Fruit fly (Drosophila melanogaster) whole organism, pupa: ENCODE results near the gene Bace.

Source experiments
- CG13204 ChIP-seq: fragments of 200-800 bp; sonication (Bioruptor generic); optimal IDR thresholded peaks from 2 replicates; lab custom pipeline; 2018; ENCODE audit warnings: missing biosample characterization, mild to moderate bottlenecking, missing genetic modification characterization, moderate library complexity
- CG14655 ChIP-seq: fragments of 200-800 bp; sonication (Bioruptor generic); optimal IDR thresholded peaks from 3 replicates; lab custom pipeline; 2017; ENCODE audit warnings: mild to moderate bottlenecking, missing biosample characterization, missing genetic modification reagents, missing genetic modification characterization
- CG15710 ChIP-seq: fragments of 200-800 bp; sonication (Bioruptor generic); optimal IDR thresholded peaks from 2 replicates; lab custom pipeline; 2018; ENCODE audit warnings: missing biosample characterization, mild to moderate bottlenecking, missing genetic modification characterization, moderate library complexity
- CG17806 ChIP-seq: fragments of 200-800 bp; sonication (Bioruptor generic); optimal IDR thresholded peaks from 2 replicates; lab custom pipeline; 2018; ENCODE audit warnings: missing biosample characterization, mild to moderate bottlenecking, missing genetic modification characterization, moderate library complexity
- CG32121 ChIP-seq: fragments of 200-800 bp; sonication (Bioruptor generic); IDR thresholded peaks from 2 replicates; pipeline ENCODE4 v1.3.6; 2022; ENCODE audit warnings: missing biosample characterization, missing genetic modification characterization
- CG34367 ChIP-seq: fragments of 200-800 bp; sonication (Bioruptor generic); optimal IDR thresholded peaks from 2 replicates; lab custom pipeline; 2018; ENCODE audit warnings: missing biosample characterization, mild to moderate bottlenecking, missing genetic modification characterization
- CG4496 ChIP-seq: fragments of 200-800 bp; sonication (Bioruptor generic); IDR thresholded peaks from 3 replicates; pipeline ENCODE4 v1.3.6; 2022; ENCODE audit warnings: missing biosample characterization, missing genetic modification characterization
- CG8159 ChIP-seq: fragments of 200-800 bp; sonication (Bioruptor generic); optimal IDR thresholded peaks from 3 replicates; lab custom pipeline; 2018; ENCODE audit warnings: missing biosample characterization, mild to moderate bottlenecking, missing genetic modification characterization, moderate library complexity
- CG8301 ChIP-seq: fragments of 200-800 bp; sonication (Bioruptor generic); optimal IDR thresholded peaks from 2 replicates; lab custom pipeline; 2018; ENCODE audit warnings: missing biosample characterization, mild to moderate bottlenecking, missing genetic modification characterization
- D1 ChIP-seq: fragments of 200-800 bp; sonication (Bioruptor generic); optimal IDR thresholded peaks from 2 replicates; lab custom pipeline; 2018; ENCODE audit warnings: missing biosample characterization, mild to moderate bottlenecking, missing genetic modification characterization, moderate library complexity
- EcR ChIP-seq: fragments of 200-800 bp; sonication (Bioruptor generic); optimal IDR thresholded peaks from 3 replicates; lab custom pipeline; 2019; ENCODE audit warnings: missing biosample characterization, missing genetic modification characterization, mild to moderate bottlenecking, moderate library complexity, missing genetic modification reagents
- Ets98B ChIP-seq: fragments of 200-800 bp; sonication (Bioruptor generic); IDR thresholded peaks from 2 replicates; pipeline ENCODE4 v1.3.6; 2022; ENCODE audit warnings: missing biosample characterization, missing genetic modification characterization
- Pif1A ChIP-seq: fragments of 200-800 bp; sonication (Bioruptor generic); optimal IDR thresholded peaks from 3 replicates; lab custom pipeline; 2016; ENCODE audit warnings: missing biosample characterization, missing genetic modification characterization
- rn ChIP-seq: fragments of 200-800 bp; sonication (Bioruptor generic); IDR thresholded peaks from 2 replicates; pipeline ENCODE4 v1.3.6; 2022; ENCODE audit warnings: missing biosample characterization, missing genetic modification characterization

DNA sequence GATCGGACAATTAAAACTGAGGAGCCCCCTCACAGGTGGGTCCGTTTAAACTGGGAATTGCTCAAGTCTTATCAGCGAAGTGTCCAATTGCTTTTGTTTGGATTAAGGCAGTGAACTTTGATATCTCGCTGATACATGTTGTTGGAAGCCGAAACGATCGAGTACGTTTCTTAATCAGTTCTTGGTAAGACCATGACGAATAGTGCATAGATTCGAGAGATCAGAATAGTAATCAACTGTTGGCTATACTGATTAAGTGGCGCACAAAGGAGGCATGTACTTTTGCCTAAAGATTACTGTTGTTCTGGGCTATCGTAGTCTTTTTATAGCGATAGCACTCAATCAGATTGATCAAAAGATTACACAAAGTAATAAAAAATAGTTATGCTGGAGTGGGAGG lies 44.6 kb downstream of the Bace start:
- TF ChIP-seq CG34367 (tag; lab: Kevin White, UChicago) (no peak), CG32121 (GFP tag; lab: Robert Waterston, UW) (no peak), rn (GFP tag; lab: Robert Waterston, UW) (no peak), Ets98B (GFP tag; lab: Robert Waterston, UW) (no peak), CG15710 (tag; lab: Kevin White, UChicago) (no peak), EcR (GFP tag; lab: Kevin White, UChicago) (no peak), CG8159 (tag; lab: Kevin White, UChicago) (no peak), CG14655 (GFP tag; lab: Kevin White, UChicago) (no peak), CG4496 (GFP tag; lab: Robert Waterston, UW) (no peak), CG13204 (GFP tag; lab: Kevin White, UChicago) (no peak), CG17806 (no peak), D1 (tag; lab: Kevin White, UChicago) (no peak), Pif1A (no peak), CG8301 (tag; lab: Kevin White, UChicago) (no peak)
